Worm (Caenorhabditis elegans) whole organism, early embryonic: Measurements from ENCODE around the gene chup-1.

Experiments
- B0310.2 ChIP-seq: sonication (generic microtip); optimal IDR thresholded peaks from 2 replicates; lab custom pipeline; 2016; ENCODE audit warnings: mild to moderate bottlenecking, missing genetic modification characterization, missing compliant biosample characterization
- F13C5.2 ChIP-seq: sonication (generic microtip); optimal IDR thresholded peaks from 2 replicates; lab custom pipeline; 2017; ENCODE audit warnings: mild to moderate bottlenecking, missing genetic modification characterization, inconsistent platforms, missing compliant biosample characterization
- aly-1 ChIP-seq: sonication (generic microtip); optimal IDR thresholded peaks from 2 replicates; lab custom pipeline; 2016; ENCODE audit warnings: missing genetic modification characterization, missing compliant biosample characterization
- ama-1 ChIP-seq: fragments of 150-350 bp; optimal IDR thresholded peaks from 2 replicates; lab custom pipeline; 2014
- ceh-13 ChIP-seq: fragments of 200-800 bp; sonication (Bioruptor generic); optimal IDR thresholded peaks from 2 replicates; lab custom pipeline; 2018; ENCODE audit warnings: mild to moderate bottlenecking, missing genetic modification characterization, missing compliant biosample characterization
- ceh-36 ChIP-seq: sonication (generic microtip); optimal IDR thresholded peaks from 2 replicates; lab custom pipeline; 2016; ENCODE audit warnings: missing genetic modification characterization, inconsistent platforms, missing compliant biosample characterization
- ets-7 ChIP-seq: sonication (generic microtip); optimal IDR thresholded peaks from 2 replicates; lab custom pipeline; 2016; ENCODE audit warnings: missing genotype, missing genetic modification characterization, missing compliant biosample characterization
- flt-1 ChIP-seq: fragments of 200-800 bp; sonication (Bioruptor generic); IDR thresholded peaks from 2 replicates; pipeline ENCODE4 v1.3.6; 2022; ENCODE audit warnings: missing genetic modification characterization, missing compliant biosample characterization
- hmbx-1 ChIP-seq: sonication (generic microtip); optimal IDR thresholded peaks from 2 replicates; lab custom pipeline; 2016; ENCODE audit warnings: mild to moderate bottlenecking, missing genetic modification characterization, missing compliant biosample characterization
- hmg-4 ChIP-seq: fragments of 200-800 bp; sonication (Bioruptor generic); optimal IDR thresholded peaks from 2 replicates; lab custom pipeline; 2018; ENCODE audit warnings: mild to moderate bottlenecking, missing genetic modification characterization, missing compliant biosample characterization
- hnd-1 ChIP-seq: sonication (generic microtip); optimal IDR thresholded peaks from 2 replicates; lab custom pipeline; 2016; ENCODE audit warnings: missing genetic modification characterization, missing compliant biosample characterization
- pes-1 ChIP-seq: fragments of 200-800 bp; sonication (Bioruptor generic); IDR thresholded peaks from 2 replicates; pipeline ENCODE4 v1.3.6; 2022; ENCODE audit warnings: missing genetic modification reagents, missing genetic modification characterization, missing compliant biosample characterization
- scrt-1 ChIP-seq: fragments of 200-800 bp; sonication (Bioruptor generic); IDR thresholded peaks from 2 replicates; pipeline ENCODE4 v1.3.6; 2022; ENCODE audit warnings: missing genetic modification characterization, missing compliant biosample characterization
- sea-1 ChIP-seq: fragments of 200-800 bp; sonication (Bioruptor generic); conservative IDR thresholded peaks from 2 replicates; pipeline ENCODE4 v1.3.6; 2022; ENCODE audit warnings: missing genetic modification characterization, missing compliant biosample characterization
- tbx-11 ChIP-seq: fragments of 200-800 bp; sonication (Bioruptor generic); IDR thresholded peaks from 2 replicates; pipeline ENCODE4 v1.3.6; 2022; ENCODE audit warnings: missing genetic modification characterization, missing compliant biosample characterization
- tbx-37 ChIP-seq: fragments of 200-800 bp; sonication (Bioruptor generic); conservative IDR thresholded peaks from 2 replicates; pipeline ENCODE4 v1.3.6; 2022; ENCODE audit warnings: missing genetic modification reagents, missing genetic modification characterization, missing compliant biosample characterization
- tra-4 ChIP-seq: sonication (generic microtip); optimal IDR thresholded peaks from 2 replicates; lab custom pipeline; 2017; ENCODE audit warnings: missing genetic modification characterization, missing compliant biosample characterization

chup-1 gene

DNA sequence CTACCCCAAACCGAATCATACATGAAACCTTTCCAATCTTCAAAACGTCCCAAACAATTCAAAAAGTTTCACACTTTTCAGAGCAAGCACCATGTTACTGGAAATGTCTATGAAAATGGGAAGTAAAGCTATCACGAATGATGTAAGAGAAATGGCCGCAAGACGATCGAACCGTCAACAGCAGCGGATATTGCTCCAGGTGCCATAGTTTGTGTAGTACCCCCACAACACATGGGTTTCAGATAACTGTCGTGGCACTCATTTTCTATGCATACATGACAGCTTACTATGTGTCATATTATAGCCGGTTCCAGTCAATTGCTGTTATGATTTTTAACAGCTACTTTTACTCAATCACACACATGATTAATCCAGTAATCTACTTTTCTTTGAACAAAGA lies 7.7 kb upstream of the chup-1 start, which contains the start of gene ZK721.3:
Gene ZK721.3 (plus strand): TSS at position 301 of the 400 bp plus-strand sequence.
- TF ChIP-seq sea-1 = no peak
- TF ChIP-seq scrt-1 (GFP tag; lab: Robert Waterston, UW) = no peak
- no peak for TF ChIP-seq B0310.2 (tag; lab: Kevin White, UChicago)
- TF ChIP-seq ceh-13 (GFP tag; lab: Kevin White, UChicago) = no peak
- no peak for TF ChIP-seq ceh-36
- TF ChIP-seq aly-1 = no peak

DNA sequence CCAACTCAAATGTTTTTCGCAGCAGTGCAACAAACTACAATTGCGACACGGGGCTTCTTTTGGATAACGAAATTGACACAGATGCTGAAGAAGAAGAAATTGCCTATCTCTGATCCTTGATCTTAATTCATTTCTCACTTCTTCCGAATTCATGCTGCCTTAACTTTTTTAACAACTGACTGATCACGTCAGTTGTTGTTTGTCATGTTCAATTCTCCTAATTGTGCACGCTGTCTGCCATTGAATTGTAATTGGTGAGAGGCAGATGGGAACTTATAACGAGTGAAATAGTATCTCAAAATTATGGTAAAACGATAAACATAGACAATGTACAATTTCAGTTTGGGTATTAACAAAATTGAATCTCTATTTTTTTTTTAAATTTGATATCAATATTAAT lies 5.3 kb upstream of the chup-1 start:
- TF ChIP-seq scrt-1 (GFP tag; lab: Robert Waterston, UW) = no peak
- no peak for TF ChIP-seq hnd-1 (tag; lab: Kevin White, UChicago)
- TF ChIP-seq aly-1 = no peak
- no peak for TF ChIP-seq tra-4 (tag; lab: Kevin White, UChicago)
- TF ChIP-seq ets-7 (tag; lab: Kevin White, UChicago) = no peak
- TF ChIP-seq ceh-13 (GFP tag; lab: Kevin White, UChicago) = no peak
- no peak for TF ChIP-seq tbx-11 (GFP tag; lab: Robert Waterston, UW)
- TF ChIP-seq flt-1 (GFP tag; lab: Robert Waterston, UW) = no peak
- no peak for TF ChIP-seq pes-1
- no peak for TF ChIP-seq tbx-37 (GFP tag; lab: Robert Waterston, UW)
- TF ChIP-seq sea-1 = no peak
- TF ChIP-seq B0310.2 (tag; lab: Kevin White, UChicago) = no peak
- TF ChIP-seq hmbx-1 (tag; lab: Kevin White, UChicago) = no peak
- no peak for TF ChIP-seq ama-1 (lab: Kevin White, UChicago)

DNA sequence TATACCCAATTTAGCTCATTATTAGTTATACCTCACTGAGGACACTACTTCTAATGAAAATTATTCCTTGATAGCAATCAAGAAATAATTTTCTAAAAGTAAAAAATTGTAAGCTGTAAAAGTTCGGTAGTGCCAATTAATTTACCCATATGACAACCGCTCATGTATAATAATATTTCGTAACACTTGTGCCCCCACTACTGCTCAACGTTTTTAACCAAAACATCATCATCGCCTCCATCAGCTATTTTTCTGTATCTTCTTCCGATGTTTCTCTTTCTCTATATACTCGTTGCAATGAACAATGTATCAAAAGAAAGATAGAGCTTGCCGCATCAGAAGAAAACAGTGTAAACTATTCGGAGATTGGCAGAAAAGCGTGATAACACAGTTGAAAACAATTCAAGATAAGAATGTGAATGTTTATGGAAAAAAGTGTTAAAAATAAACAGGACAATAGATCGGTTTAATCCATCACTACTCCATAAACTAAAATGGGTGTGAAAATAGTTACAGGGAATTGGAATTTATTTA lies 4.2 kb upstream of the chup-1 start:
- no peak for TF ChIP-seq hmg-4 (GFP tag; lab: Kevin White, UChicago)
- TF ChIP-seq tbx-37 (GFP tag; lab: Robert Waterston, UW) = no peak
- no peak for TF ChIP-seq pes-1
- no peak for TF ChIP-seq ceh-13 (GFP tag; lab: Kevin White, UChicago)
- no peak for TF ChIP-seq flt-1 (GFP tag; lab: Robert Waterston, UW)
- no peak for TF ChIP-seq hnd-1 (tag; lab: Kevin White, UChicago)
- TF ChIP-seq ceh-36 = no peak
- TF ChIP-seq ama-1 (lab: Kevin White, UChicago) = no peak
- no peak for TF ChIP-seq tbx-11 (GFP tag; lab: Robert Waterston, UW)
- no peak for TF ChIP-seq ets-7 (tag; lab: Kevin White, UChicago)

DNA sequence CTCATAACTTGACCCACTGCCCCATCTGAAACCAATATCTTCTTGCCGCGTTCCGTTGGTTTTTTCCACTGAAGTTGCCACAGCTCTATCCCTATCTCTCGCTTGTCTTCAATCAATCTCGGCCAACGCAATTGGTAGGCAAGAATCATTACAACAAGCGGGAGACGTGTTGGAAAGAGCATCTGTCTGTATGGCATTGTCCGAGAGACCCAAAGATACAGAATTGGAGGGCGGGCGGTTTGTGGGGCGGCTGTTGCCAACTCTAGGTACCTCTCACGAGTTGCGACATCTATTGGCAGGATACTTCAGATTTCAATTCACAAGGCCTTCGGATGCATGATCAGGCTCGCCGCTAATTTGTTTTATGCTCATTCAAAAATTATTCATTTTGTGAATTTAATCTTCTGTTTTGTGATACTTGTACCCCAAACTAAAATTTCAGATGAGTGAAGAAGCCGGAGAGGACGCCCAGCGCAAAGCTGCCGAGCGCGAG lies 2.9 kb upstream of the chup-1 start, which contains the start of gene unc-27:
Gene unc-27 (plus strand): TSS at position 443 of the 493 bp plus-strand sequence.
- TF ChIP-seq aly-1 = no peak
- no peak for TF ChIP-seq B0310.2 (tag; lab: Kevin White, UChicago)
- no peak for TF ChIP-seq ets-7 (tag; lab: Kevin White, UChicago)
- TF ChIP-seq tbx-37 (GFP tag; lab: Robert Waterston, UW) = no peak
- TF ChIP-seq tbx-11 (GFP tag; lab: Robert Waterston, UW) = no peak
- no peak for TF ChIP-seq tra-4 (tag; lab: Kevin White, UChicago)
- TF ChIP-seq ceh-36 = no peak
- TF ChIP-seq flt-1 (GFP tag; lab: Robert Waterston, UW) = no peak
- no peak for TF ChIP-seq sea-1
- no peak for TF ChIP-seq pes-1
- TF ChIP-seq hmg-4 (GFP tag; lab: Kevin White, UChicago) = no peak
- no peak for TF ChIP-seq ceh-13 (GFP tag; lab: Kevin White, UChicago)
- TF ChIP-seq hnd-1 (tag; lab: Kevin White, UChicago) = no peak
- TF ChIP-seq F13C5.2 (tag; lab: Kevin White, UChicago) = no peak
- TF ChIP-seq ama-1 (lab: Kevin White, UChicago) = no peak
- no peak for TF ChIP-seq scrt-1 (GFP tag; lab: Robert Waterston, UW)
- TF ChIP-seq hmbx-1 (tag; lab: Kevin White, UChicago) = no peak

DNA sequence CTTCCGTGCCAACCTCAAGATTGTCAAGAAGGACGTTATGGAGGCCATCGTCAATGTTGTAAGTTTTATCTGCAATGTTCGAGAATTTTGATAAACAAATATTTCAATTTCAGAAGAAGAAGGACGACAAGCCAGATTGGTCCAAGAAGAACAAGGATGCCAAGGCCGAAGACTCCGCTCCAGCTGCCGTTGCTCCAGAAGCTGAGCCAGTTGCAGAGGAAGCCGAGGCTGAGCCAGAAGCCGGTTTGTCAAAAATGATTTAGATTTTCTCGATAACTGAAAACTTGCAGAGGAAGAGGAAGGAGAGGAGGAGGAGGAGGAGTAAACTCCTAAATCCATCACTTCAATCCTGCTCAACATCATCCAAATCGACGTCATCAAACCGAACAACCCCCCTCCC lies 1.9 kb upstream of the chup-1 start:
- TF ChIP-seq ama-1 (lab: Kevin White, UChicago) = no peak
- no peak for TF ChIP-seq aly-1
- no peak for TF ChIP-seq hnd-1 (tag; lab: Kevin White, UChicago)
- TF ChIP-seq tbx-11 (GFP tag; lab: Robert Waterston, UW) = no peak
- no peak for TF ChIP-seq tbx-37 (GFP tag; lab: Robert Waterston, UW)
- no peak for TF ChIP-seq F13C5.2 (tag; lab: Kevin White, UChicago)
- TF ChIP-seq scrt-1 (GFP tag; lab: Robert Waterston, UW) = no peak
- no peak for TF ChIP-seq ceh-13 (GFP tag; lab: Kevin White, UChicago)
- no peak for TF ChIP-seq ets-7 (tag; lab: Kevin White, UChicago)

DNA sequence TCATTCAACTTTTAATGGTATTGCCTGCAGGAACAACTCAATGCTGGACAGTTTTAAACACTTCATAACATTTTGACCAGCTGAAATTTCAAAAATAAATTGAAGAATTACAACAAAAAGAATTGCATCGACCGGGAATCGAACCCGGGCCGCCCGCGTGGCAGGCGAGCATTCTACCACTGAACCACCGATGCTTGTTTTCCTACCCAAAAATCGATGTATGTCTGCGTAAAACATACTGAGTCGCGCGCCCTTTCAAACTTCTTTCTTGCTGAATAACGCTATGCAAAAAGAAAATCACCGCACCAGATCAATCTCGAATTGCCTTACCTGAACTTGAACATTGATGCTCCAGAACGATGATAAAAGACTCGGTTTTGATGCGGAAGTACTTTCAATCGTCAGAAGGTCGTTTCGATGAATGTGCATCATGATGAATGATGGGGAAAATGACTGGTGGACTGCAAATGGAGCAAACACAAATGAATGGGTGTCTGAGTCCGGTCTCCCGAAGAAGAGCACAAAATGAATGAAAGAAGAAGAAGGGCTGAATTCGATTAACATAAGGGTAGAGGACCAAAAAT lies 4.8 kb downstream of the chup-1 start, which contains the start of gene R04E5.7:
Gene R04E5.7 (minus strand): TSS at position 564 of the 584 bp plus-strand sequence.
- TF ChIP-seq sea-1 (0 out of 2 replicates have a peak, but pooled peaks have one; percentile 27), F13C5.2 (tag; lab: Kevin White, UChicago) (no peak), pes-1 (peak; percentile 72)

DNA sequence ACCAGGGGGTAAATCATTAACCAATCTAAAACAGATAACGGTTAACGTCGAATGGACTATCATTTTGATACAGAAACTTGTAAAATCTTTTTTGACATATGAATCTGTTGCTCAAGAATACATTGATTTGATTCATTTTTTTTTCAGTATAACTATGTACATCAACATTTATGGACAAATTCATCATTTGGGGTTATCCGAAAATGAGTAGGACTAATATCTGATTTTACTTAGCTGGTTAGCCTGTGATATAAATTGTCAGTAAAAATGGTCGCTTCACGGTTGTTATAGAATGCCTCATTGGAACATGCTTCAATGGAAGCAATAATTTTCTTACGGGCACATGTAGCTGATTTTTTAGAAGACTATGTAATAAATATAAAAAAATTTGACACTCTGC lies 5.7 kb downstream of the chup-1 start:
- no peak for TF ChIP-seq scrt-1 (GFP tag; lab: Robert Waterston, UW)
- no peak for TF ChIP-seq flt-1 (GFP tag; lab: Robert Waterston, UW)
- no peak for TF ChIP-seq tra-4 (tag; lab: Kevin White, UChicago)
- TF ChIP-seq ets-7 (tag; lab: Kevin White, UChicago) = no peak
- no peak for TF ChIP-seq sea-1
- no peak for TF ChIP-seq hmbx-1 (tag; lab: Kevin White, UChicago)
- TF ChIP-seq ceh-36 = no peak
- no peak for TF ChIP-seq B0310.2 (tag; lab: Kevin White, UChicago)
- TF ChIP-seq ceh-13 (GFP tag; lab: Kevin White, UChicago) = no peak
- no peak for TF ChIP-seq aly-1
- TF ChIP-seq tbx-11 (GFP tag; lab: Robert Waterston, UW) = no peak
- TF ChIP-seq hmg-4 (GFP tag; lab: Kevin White, UChicago) = no peak
- TF ChIP-seq ama-1 (lab: Kevin White, UChicago) = no peak
